Fruit fly (Drosophila melanogaster) whole organism, pupa: ENCODE results near the gene qin.

Experiments
- CG13204 ChIP-seq: fragments of 200-800 bp; sonication (Bioruptor generic); optimal IDR thresholded peaks from 2 replicates; lab custom pipeline; 2018; ENCODE audit warnings: missing biosample characterization, mild to moderate bottlenecking, missing genetic modification characterization, moderate library complexity
- CG32121 ChIP-seq: fragments of 200-800 bp; sonication (Bioruptor generic); IDR thresholded peaks from 2 replicates; pipeline ENCODE4 v1.3.6; 2022; ENCODE audit warnings: missing biosample characterization, missing genetic modification characterization
- CG34367 ChIP-seq: fragments of 200-800 bp; sonication (Bioruptor generic); optimal IDR thresholded peaks from 2 replicates; lab custom pipeline; 2018; ENCODE audit warnings: missing biosample characterization, mild to moderate bottlenecking, missing genetic modification characterization
- CG4496 ChIP-seq: fragments of 200-800 bp; sonication (Bioruptor generic); IDR thresholded peaks from 3 replicates; pipeline ENCODE4 v1.3.6; 2022; ENCODE audit warnings: missing biosample characterization, missing genetic modification characterization
- EcR ChIP-seq: fragments of 200-800 bp; sonication (Bioruptor generic); optimal IDR thresholded peaks from 3 replicates; lab custom pipeline; 2019; ENCODE audit warnings: missing biosample characterization, missing genetic modification characterization, mild to moderate bottlenecking, moderate library complexity, missing genetic modification reagents
- Snoo ChIP-seq: fragments of 200-800 bp; sonication (Bioruptor generic); optimal IDR thresholded peaks from 3 replicates; lab custom pipeline; 2017; ENCODE audit warnings: missing biosample characterization, mild to moderate bottlenecking, missing genetic modification characterization, inconsistent platforms
- rn ChIP-seq: fragments of 200-800 bp; sonication (Bioruptor generic); IDR thresholded peaks from 2 replicates; pipeline ENCODE4 v1.3.6; 2022; ENCODE audit warnings: missing biosample characterization, missing genetic modification characterization

- peak; percentile 57 for TF ChIP-seq CG34367 (tag; lab: Kevin White, UChicago)
- TF ChIP-seq CG13204 (GFP tag; lab: Kevin White, UChicago) = no peak
- TF ChIP-seq CG4496 (GFP tag; lab: Robert Waterston, UW) = peak; percentile 83
- peak; percentile 84 for TF ChIP-seq EcR (GFP tag; lab: Kevin White, UChicago)
- peak; percentile 71 for TF ChIP-seq Snoo (tag; lab: Kevin White, UChicago)
- peak; percentile 54; the same call in 1 of the 2 replicates for TF ChIP-seq rn (GFP tag; lab: Robert Waterston, UW)
- peak; percentile 76 for TF ChIP-seq CG32121 (GFP tag; lab: Robert Waterston, UW)
These were observed 68.3 kb downstream of the qin start, which contains the start of the genes CG31224 and CstF64 for dm6 chr3R:18658945-18659642.
